Worm (Caenorhabditis elegans): ENCODE results near the gene F13H10.6.

DNA sequence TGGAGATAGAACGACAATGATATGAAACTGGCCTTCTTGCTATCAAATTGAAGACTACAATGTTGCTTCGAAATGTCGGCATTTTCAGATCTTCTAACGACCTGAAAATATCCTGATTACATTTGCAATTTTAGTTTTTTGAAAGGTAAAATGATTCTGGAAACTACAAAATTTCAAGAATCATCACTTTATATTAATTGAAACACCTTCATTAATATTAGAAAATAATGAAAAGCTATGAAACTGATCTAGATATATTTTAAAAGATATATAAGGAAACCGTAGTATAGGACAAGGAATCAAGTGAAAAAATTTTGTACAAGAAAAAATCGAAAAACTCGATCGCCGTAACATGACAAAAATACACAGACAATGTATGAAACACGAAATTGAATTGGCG, 2.8 kb downstream of the F13H10.6 start, which contains the start of gene ndx-9:
- TF ChIP-seq ama-1 (optimal IDR thresholded peaks at IDR 0.05): no peak
- no peak for TF ChIP-seq pes-1 (GFP tag; IDR thresholded peaks at IDR 0.05)
- TF ChIP-seq ceh-36 (tag; optimal IDR thresholded peaks at IDR 0.05): no peak
- no peak for TF ChIP-seq F13C5.2 (tag; optimal IDR thresholded peaks at IDR 0.05)
- no peak for TF ChIP-seq B0310.2 (tag; optimal IDR thresholded peaks at IDR 0.05)
- TF ChIP-seq tbx-11 (GFP tag; IDR thresholded peaks at IDR 0.05): no peak
- no peak for TF ChIP-seq tra-4 (tag; optimal IDR thresholded peaks at IDR 0.05)
- no peak for TF ChIP-seq hnd-1 (tag; optimal IDR thresholded peaks at IDR 0.05)
- TF ChIP-seq scrt-1 (GFP tag; IDR thresholded peaks at IDR 0.05): no peak
